2 worm cellular contexts compared by ENCODE assay signal in genomic region chrX:6641509-6641908, ce11.
A peak's percentile ranks its signal among the peaks of the same experiment; 100 is the strongest.
TF ChIP-seq lines count a peak whose summit lies in the region.

No protein-coding gene starts in this region.

TF ChIP-seq in whole organism, L1 larva, 84 proteins besides CTCF, POLR2A, EP300 and RAD21 (continued from another document):
- no peak for TF ChIP-seq pag-3 (tag; optimal IDR thresholded peaks at IDR 0.05; lab: Kevin White, UChicago; ENCODE audit: borderline replicate concordance, insufficient read depth)

TF ChIP-seq in whole organism, L4 larva, 104 proteins besides CTCF, POLR2A, EP300 and RAD21 (continued from another document):
- TF ChIP-seq spr-3 (GFP tag; optimal IDR thresholded peaks at IDR 0.05; lab: Kevin White, UChicago) (no peak), dve-1 (tag; optimal IDR thresholded peaks at IDR 0.05; lab: Kevin White, UChicago; ENCODE audit: insufficient read depth) (peak; percentile 12), skn-1 (tag; optimal IDR thresholded peaks at IDR 0.05; lab: Kevin White, UChicago) (no peak), ceh-28 (tag; optimal IDR thresholded peaks at IDR 0.05; lab: Kevin White, UChicago) (no peak), daf-16 (GFP tag; optimal IDR thresholded peaks at IDR 0.05; lab: Kevin White, UChicago) (no peak), daf-16 (tag; optimal IDR thresholded peaks at IDR 0.05; lab: Kevin White, UChicago) (peak; percentile 1), unc-39 (tag; optimal IDR thresholded peaks at IDR 0.05; lab: Kevin White, UChicago) (no peak), ztf-7 (tag; optimal IDR thresholded peaks at IDR 0.05; lab: Kevin White, UChicago) (no peak), cey-2 (tag; optimal IDR thresholded peaks at IDR 0.05; lab: Kevin White, UChicago; ENCODE audit: borderline replicate concordance, insufficient read depth) (no peak), R02D3.7 (tag; optimal IDR thresholded peaks at IDR 0.05; lab: Kevin White, UChicago) (no peak), D1046.2 (GFP tag; IDR thresholded peaks at IDR 0.05; lab: Robert Waterston, UW) (no peak), unc-62 (GFP tag; optimal IDR thresholded peaks at IDR 0.05 in 1 of 2; lab: Kevin White, UChicago) (no peak), unc-62 (tag; optimal IDR thresholded peaks at IDR 0.05; lab: Kevin White, UChicago) (no peak), F44E2.7 (GFP tag; IDR thresholded peaks at IDR 0.05; lab: Robert Waterston, UW) (no peak), tra-1 (GFP tag; IDR thresholded peaks at IDR 0.05; lab: Robert Waterston, UW) (no peak), aha-1 (tag; lab: Kevin White, UChicago) (peak; percentile 78), ceh-82 (tag; optimal IDR thresholded peaks at IDR 0.05; lab: Kevin White, UChicago) (no peak), egl-27 (tag; optimal IDR thresholded peaks at IDR 0.05; lab: Kevin White, UChicago) (no peak), ztf-11 (tag; optimal IDR thresholded peaks at IDR 0.05; lab: Kevin White, UChicago) (no peak), F10B5.3 (tag; optimal IDR thresholded peaks at IDR 0.05; lab: Kevin White, UChicago) (no peak), F37D6.2 (tag; optimal IDR thresholded peaks at IDR 0.05; lab: Kevin White, UChicago) (no peak), lin-1 (GFP tag; IDR thresholded peaks at IDR 0.05; lab: Robert Waterston, UW) (no peak), nhr-10 (tag; optimal IDR thresholded peaks at IDR 0.05; lab: Kevin White, UChicago) (peak; percentile 1), arid-1 (GFP tag; conservative IDR thresholded peaks at IDR 0.05; lab: Robert Waterston, UW) (no peak)
